Worm (Caenorhabditis elegans): ENCODE data around the gene K02E2.11.

K02E2.11 gene

ce11 chrV:20402842-20403241 lies 19.7 kb downstream of the K02E2.11 start (continued):
- no peak for TF ChIP-seq dpl-1 (GFP tag; optimal IDR thresholded peaks at IDR 0.05)
- TF ChIP-seq isw-1 (GFP tag; IDR thresholded peaks at IDR 0.05) = no peak
- no peak for TF ChIP-seq unc-98 (GFP tag; IDR thresholded peaks at IDR 0.05)
- TF ChIP-seq pqm-1 (tag; optimal IDR thresholded peaks at IDR 0.05) = no peak
- TF ChIP-seq ztf-4 (tag; optimal IDR thresholded peaks at IDR 0.05) = no peak
- no peak for TF ChIP-seq ets-5 (GFP tag; IDR thresholded peaks at IDR 0.05)
- no peak for TF ChIP-seq zip-4 (GFP tag; optimal IDR thresholded peaks at IDR 0.05)
- TF ChIP-seq fkh-10 (GFP tag; optimal IDR thresholded peaks at IDR 0.05) = no peak
- TF ChIP-seq egl-13 (tag; optimal IDR thresholded peaks at IDR 0.05) = peak; percentile 39
- no peak for TF ChIP-seq lin-35 (GFP tag; optimal IDR thresholded peaks at IDR 0.05)
- TF ChIP-seq zag-1 (tag; optimal IDR thresholded peaks at IDR 0.05) = no peak
- no peak for TF ChIP-seq blmp-1 (tag; optimal IDR thresholded peaks at IDR 0.05)
- TF ChIP-seq elt-3 (tag; optimal IDR thresholded peaks at IDR 0.05) = no peak
- peak; percentile 86 for TF ChIP-seq nhr-71 (tag; optimal IDR thresholded peaks at IDR 0.05)
- no peak for TF ChIP-seq sup-37 (GFP tag; optimal IDR thresholded peaks at IDR 0.05)
- TF ChIP-seq nhr-47 (tag; optimal IDR thresholded peaks at IDR 0.05) = peak; percentile 84
- no peak for TF ChIP-seq egl-27 (tag; optimal IDR thresholded peaks at IDR 0.05)
- no peak for TF ChIP-seq skn-1 (tag; optimal IDR thresholded peaks at IDR 0.05)
- TF ChIP-seq nhr-12 (tag; optimal IDR thresholded peaks at IDR 0.05) = no peak
- no peak for TF ChIP-seq tbx-2 (tag; optimal IDR thresholded peaks at IDR 0.05)
- peak in 1 of 2 experiments; percentile 15 for TF ChIP-seq lsy-2 (tag; optimal IDR thresholded peaks at IDR 0.05)
- no peak for TF ChIP-seq dsc-1 (tag; optimal IDR thresholded peaks at IDR 0.05)
- no peak for TF ChIP-seq lin-39 (tag; optimal IDR thresholded peaks at IDR 0.05)
- TF ChIP-seq ces-1 (GFP tag; optimal IDR thresholded peaks at IDR 0.05) = no peak
- no peak for TF ChIP-seq Y116A8C.19 (tag; optimal IDR thresholded peaks at IDR 0.05; ENCODE audit: borderline replicate concordance)
- TF ChIP-seq fkh-4 (tag; optimal IDR thresholded peaks at IDR 0.05; ENCODE audit: borderline replicate concordance) = no peak
- TF ChIP-seq efl-1 (optimal IDR thresholded peaks at IDR 0.05) = no peak
- no peak for TF ChIP-seq efl-1 (GFP tag; optimal IDR thresholded peaks at IDR 0.05 in 1 of 2)
- TF ChIP-seq ceh-90 (tag; optimal IDR thresholded peaks at IDR 0.05) = no peak
- no peak for TF ChIP-seq mef-2 (tag; optimal IDR thresholded peaks at IDR 0.05)
- TF ChIP-seq ceh-63 (GFP tag; optimal IDR thresholded peaks at IDR 0.05) = no peak
- TF ChIP-seq ceh-8 (GFP tag; optimal IDR thresholded peaks at IDR 0.05) = no peak
- TF ChIP-seq nhr-85 (tag) = no peak
- TF ChIP-seq F16B12.6 (tag; optimal IDR thresholded peaks at IDR 0.05) = no peak
- no peak for TF ChIP-seq aha-1 (tag; optimal IDR thresholded peaks at IDR 0.05)
- TF ChIP-seq lin-15B (tag; optimal IDR thresholded peaks at IDR 0.05) = no peak
- TF ChIP-seq nhr-19 (GFP tag; conservative IDR thresholded peaks at IDR 0.05) = no peak
- no peak for TF ChIP-seq vab-15 (tag; optimal IDR thresholded peaks at IDR 0.05)
- TF ChIP-seq grh-1 (GFP tag; IDR thresholded peaks at IDR 0.05) = no peak

- TF ChIP-seq nhr-85 (tag) (no peak), lin-14 (GFP tag; optimal IDR thresholded peaks at IDR 0.05) (no peak), efl-1 (optimal IDR thresholded peaks at IDR 0.05) (no peak), efl-1 (GFP tag; optimal IDR thresholded peaks at IDR 0.05 in 1 of 2) (peak in 1 of 2 experiments; percentile 63), nhr-19 (GFP tag; conservative IDR thresholded peaks at IDR 0.05) (no peak)
Measured at ce11 chrV:20406817-20407216, 23.7 kb downstream of the K02E2.11 start.

- TF ChIP-seq zip-4 (GFP tag; optimal IDR thresholded peaks at IDR 0.05) (no peak), hpl-2 (GFP tag; optimal IDR thresholded peaks at IDR 0.05) (no peak)
Measured at ce11 chrV:20409016-20409415, 25.9 kb downstream of the K02E2.11 start.
